Worm (Caenorhabditis elegans): ENCODE measurements around the gene nspe-2.

nspe-2 gene

ce11 chrII:12574668-12575067 lies 44.5 kb downstream of the nspe-2 start, which contains the start of gene Y38E10A.3:
Y38E10A.3 (minus strand) TSS chrII:12574768.
- TF ChIP-seq nhr-12 (tag; optimal IDR thresholded peaks at IDR 0.05) (no peak), snpc-4 (tag; optimal IDR thresholded peaks at IDR 0.05) (no peak)

ce11 chrII:12573541-12573940 lies 45.6 kb downstream of the nspe-2 start, which contains the start of gene Y38E10A.2:
Y38E10A.2 (minus strand) TSS chrII:12573641.
- TF ChIP-seq sptf-1 (tag; optimal IDR thresholded peaks at IDR 0.05) (no peak), lin-13 (tag; optimal IDR thresholded peaks at IDR 0.05) (no peak), zip-8 (tag; optimal IDR thresholded peaks at IDR 0.05) (no peak), nhr-76 (tag; optimal IDR thresholded peaks at IDR 0.05) (no peak), flh-1 (GFP tag; optimal IDR thresholded peaks at IDR 0.05) (no peak)

ce11 chrII:12572760-12573159 lies 46.4 kb downstream of the nspe-2 start, which contains the start of gene Y38E10A.35:
Y38E10A.35 (minus strand) TSS chrII:12572860.
- TF ChIP-seq elt-1 (tag; optimal IDR thresholded peaks at IDR 0.05; ENCODE audit: borderline replicate concordance, insufficient read depth) (no peak), M03D4.4 (tag; optimal IDR thresholded peaks at IDR 0.05) (no peak), unc-120 (tag; optimal IDR thresholded peaks at IDR 0.05; ENCODE audit: poor library complexity, severe bottlenecking) (no peak), ceh-39 (tag; optimal IDR thresholded peaks at IDR 0.05) (no peak), tbx-8 (GFP tag; optimal IDR thresholded peaks at IDR 0.05) (no peak), ztf-11 (tag; optimal IDR thresholded peaks at IDR 0.05) (no peak)

- TF ChIP-seq lin-32 (GFP tag; optimal IDR thresholded peaks at IDR 0.05): no peak
- no peak for TF ChIP-seq mep-1 (tag; optimal IDR thresholded peaks at IDR 0.05)
- TF ChIP-seq zip-8 (tag; optimal IDR thresholded peaks at IDR 0.05): no peak
- no peak for TF ChIP-seq ceh-43 (GFP tag; optimal IDR thresholded peaks at IDR 0.05)
- TF ChIP-seq flh-1 (GFP tag; optimal IDR thresholded peaks at IDR 0.05): no peak
- no peak for TF ChIP-seq ceh-83 (GFP tag; optimal IDR thresholded peaks at IDR 0.05)
- no peak for TF ChIP-seq elt-1 (tag; optimal IDR thresholded peaks at IDR 0.05; ENCODE audit: borderline replicate concordance, insufficient read depth)
- TF ChIP-seq pha-4 (tag; optimal IDR thresholded peaks at IDR 0.05): no peak
Measured at ce11 chrII:12570523-12570922, 48.7 kb downstream of the nspe-2 start, which contains the start of gene Y38E10A.1. Y38E10A.1 (minus strand) TSS chrII:12570623.
